Worm (Caenorhabditis elegans) whole organism, late embryonic: ENCODE results near the gene T24A6.7.
"Not testable (repeated sequence)": the region's sequence is repeated elsewhere in the genome, so short reads cannot be mapped to it uniquely, and the experiment has no call there.

ENCODE experiments used
- C08G9.2 ChIP-seq: sonication (generic microtip); optimal IDR thresholded peaks from 2 replicates; lab custom pipeline; 2016; ENCODE audit warnings: mild to moderate bottlenecking, missing genetic modification characterization, moderate library complexity, missing compliant biosample characterization
- C38D4.7 ChIP-seq: fragments of 200-800 bp; sonication (Bioruptor generic); optimal IDR thresholded peaks from 2 replicates; lab custom pipeline; 2018; ENCODE audit warnings: mild to moderate bottlenecking, missing genetic modification characterization, moderate library complexity, missing compliant biosample characterization
- K09A11.1 ChIP-seq: sonication (generic microtip); optimal IDR thresholded peaks from 2 replicates; lab custom pipeline; 2017; ENCODE audit warnings: antibody characterized with exemption, mild to moderate bottlenecking, missing genetic modification characterization, missing compliant biosample characterization; ENCODE audit not compliant: insufficient read depth
- Y22D7AL.16 ChIP-seq: sonication (generic microtip); optimal IDR thresholded peaks from 2 replicates; lab custom pipeline; 2016; ENCODE audit warnings: missing genetic modification characterization, missing compliant biosample characterization
- ahr-1 ChIP-seq: sonication (generic microtip); optimal IDR thresholded peaks from 2 replicates; lab custom pipeline; 2016; ENCODE audit warnings: missing genetic modification characterization, missing compliant biosample characterization
- ceh-14 ChIP-seq: sonication (generic microtip); optimal IDR thresholded peaks from 2 replicates; lab custom pipeline; 2016; ENCODE audit warnings: missing genotype, missing genetic modification characterization, missing compliant biosample characterization
- ceh-18 ChIP-seq: sonication (generic microtip); optimal IDR thresholded peaks from 2 replicates; lab custom pipeline; 2016; ENCODE audit warnings: missing genetic modification characterization, missing compliant biosample characterization
- ceh-19 ChIP-seq: fragments of 200-800 bp; sonication (Bioruptor generic); optimal IDR thresholded peaks from 2 replicates; lab custom pipeline; 2018; ENCODE audit warnings: mild to moderate bottlenecking, missing genetic modification characterization, missing compliant biosample characterization
- ceh-2 ChIP-seq: sonication (generic microtip); optimal IDR thresholded peaks from 2 replicates; lab custom pipeline; 2016; ENCODE audit warnings: missing genotype, missing genetic modification characterization, missing compliant biosample characterization
- ceh-22 ChIP-seq: sonication (generic microtip); optimal IDR thresholded peaks from 2 replicates; lab custom pipeline; 2017; ENCODE audit warnings: missing biosample characterization, missing genetic modification characterization
- ceh-30 ChIP-seq: fragments of 150-350 bp; optimal IDR thresholded peaks from 2 replicates; lab custom pipeline; 2014; ENCODE audit warnings: missing biosample characterization, missing genetic modification characterization
- ceh-31 ChIP-seq: sonication (generic microtip); optimal IDR thresholded peaks from 2 replicates; lab custom pipeline; 2016; ENCODE audit warnings: missing genetic modification characterization, missing compliant biosample characterization
- ceh-45 ChIP-seq: fragments of 200-800 bp; sonication (Bioruptor generic); IDR thresholded peaks from 2 replicates; pipeline ENCODE4 v1.3.6; 2022; ENCODE audit warnings: missing genetic modification reagents, missing genetic modification characterization, missing compliant biosample characterization
- dmd-4 ChIP-seq: sonication (generic microtip); optimal IDR thresholded peaks from 2 replicates; lab custom pipeline; 2016; ENCODE audit warnings: borderline replicate concordance, missing genetic modification characterization, missing compliant biosample characterization
- elt-2 ChIP-seq: sonication (generic microtip); optimal IDR thresholded peaks from 2 replicates; lab custom pipeline; 2016; ENCODE audit warnings: missing genetic modification reagents, missing genetic modification characterization, missing compliant biosample characterization
- eyg-1 ChIP-seq: sonication (generic microtip); optimal IDR thresholded peaks from 2 replicates; lab custom pipeline; 2016; ENCODE audit warnings: missing genotype, missing genetic modification characterization, missing compliant biosample characterization
- fax-1 ChIP-seq: sonication (generic microtip); optimal IDR thresholded peaks from 2 replicates; lab custom pipeline; 2016; ENCODE audit warnings: missing genotype, missing genetic modification characterization, missing compliant biosample characterization
- fkh-10 ChIP-seq: fragments of 150-350 bp; optimal IDR thresholded peaks from 2 replicates; lab custom pipeline; 2014; ENCODE audit warnings: missing biosample characterization, missing genetic modification reagents, missing genetic modification characterization
- fkh-6 ChIP-seq: sonication (generic microtip); optimal IDR thresholded peaks from 2 replicates; lab custom pipeline; 2016; ENCODE audit warnings: missing genetic modification characterization, missing compliant biosample characterization
- gmeb-2 ChIP-seq: sonication (generic microtip); optimal IDR thresholded peaks from 2 replicates; lab custom pipeline; 2016; ENCODE audit warnings: missing genetic modification characterization, inconsistent platforms, missing compliant biosample characterization
- hlh-30 ChIP-seq: sonication (generic microtip); optimal IDR thresholded peaks from 2 replicates; lab custom pipeline; 2017; ENCODE audit warnings: antibody characterized with exemption, missing genetic modification characterization, missing compliant biosample characterization; ENCODE audit not compliant: insufficient read depth
- hlh-6 ChIP-seq: sonication (generic microtip); optimal IDR thresholded peaks from 2 replicates; lab custom pipeline; 2016; ENCODE audit warnings: missing genotype, missing genetic modification characterization, missing compliant biosample characterization
- hlh-8 ChIP-seq: sonication (generic microtip); optimal IDR thresholded peaks from 2 replicates; lab custom pipeline; 2016; ENCODE audit warnings: missing genotype, missing genetic modification characterization, missing compliant biosample characterization
- lim-6 ChIP-seq: sonication (generic microtip); optimal IDR thresholded peaks from 2 replicates; lab custom pipeline; 2016; ENCODE audit warnings: missing genetic modification characterization, missing compliant biosample characterization
- lin-11 ChIP-seq: fragments of 200-800 bp; sonication (Bioruptor generic); optimal IDR thresholded peaks from 2 replicates; lab custom pipeline; 2018; ENCODE audit warnings: mild to moderate bottlenecking, missing genetic modification characterization, missing compliant biosample characterization
- madf-2 ChIP-seq: sonication (generic microtip); optimal IDR thresholded peaks from 2 replicates; lab custom pipeline; 2017; ENCODE audit warnings: missing genetic modification characterization, missing compliant biosample characterization
- nfya-1 ChIP-seq: sonication (generic microtip); optimal IDR thresholded peaks from 2 replicates; lab custom pipeline; 2017; ENCODE audit warnings: missing genetic modification characterization, mild to moderate bottlenecking, missing compliant biosample characterization, antibody characterized with exemption, moderate library complexity
- npax-4 ChIP-seq: sonication (generic microtip); optimal IDR thresholded peaks from 2 replicates; lab custom pipeline; 2016; ENCODE audit warnings: missing genetic modification characterization, missing compliant biosample characterization
- pax-1 ChIP-seq: fragments of 150-350 bp; optimal IDR thresholded peaks from 2 replicates; lab custom pipeline; 2014; ENCODE audit warnings: missing biosample characterization, missing genetic modification characterization
- pha-2 ChIP-seq: sonication (generic microtip); optimal IDR thresholded peaks from 2 replicates; lab custom pipeline; 2017; ENCODE audit warnings: mild to moderate bottlenecking, missing genetic modification characterization, missing compliant biosample characterization
- pha-4 ChIP-seq: fragments of 150-350 bp; optimal IDR thresholded peaks from 2 replicates; lab custom pipeline; 2018; ENCODE audit warnings: missing biosample characterization, missing genetic modification reagents, missing genetic modification characterization
- pqm-1 ChIP-seq: sonication (generic microtip); optimal IDR thresholded peaks from 2 replicates; lab custom pipeline; 2016; ENCODE audit warnings: missing genetic modification characterization, missing compliant biosample characterization
- ref-2 ChIP-seq: sonication (generic microtip); optimal IDR thresholded peaks from 2 replicates; lab custom pipeline; 2016; ENCODE audit warnings: missing genetic modification characterization, missing compliant biosample characterization
- rnt-1 ChIP-seq: sonication (generic microtip); optimal IDR thresholded peaks from 2 replicates; lab custom pipeline; 2016; ENCODE audit warnings: missing genetic modification characterization, missing compliant biosample characterization
- sdc-2 ChIP-seq: sonication (generic microtip); optimal IDR thresholded peaks from 2 replicates; lab custom pipeline; 2016; ENCODE audit warnings: missing genotype, missing genetic modification characterization, missing compliant biosample characterization
- tbx-7 ChIP-seq: sonication (generic microtip); optimal IDR thresholded peaks from 2 replicates; lab custom pipeline; 2016; ENCODE audit warnings: missing genotype, missing genetic modification characterization, missing compliant biosample characterization
- unc-42 ChIP-seq: sonication (generic microtip); optimal IDR thresholded peaks from 2 replicates; lab custom pipeline; 2016; ENCODE audit warnings: missing genotype, missing genetic modification characterization, missing compliant biosample characterization
- zip-5 ChIP-seq: sonication (generic microtip); optimal IDR thresholded peaks from 2 replicates; lab custom pipeline; 2016; ENCODE audit warnings: missing genetic modification characterization, missing compliant biosample characterization
- ztf-16 ChIP-seq: sonication (generic microtip); optimal IDR thresholded peaks from 2 replicates; lab custom pipeline; 2017; ENCODE audit warnings: missing genetic modification characterization, missing compliant biosample characterization

T24A6.7 gene

ce11 chrV:3506252-3506651, 18.8 kb upstream of the T24A6.7 start, which contains the start of gene ugt-64:
TSS of gene ugt-64 (minus strand) at chrV:3506352.
- TF ChIP-seq pax-1; ceh-2; nfya-1 (tag; lab: Kevin White, UChicago): not testable (repeated sequence)

- no peak for TF ChIP-seq C38D4.7 (GFP tag; lab: Kevin White, UChicago)
- TF ChIP-seq fax-1: no peak
- no peak for TF ChIP-seq rnt-1 (tag; lab: Kevin White, UChicago)
- no peak for TF ChIP-seq pax-1
- TF ChIP-seq dmd-4 (tag; lab: Kevin White, UChicago): no peak
- no peak for TF ChIP-seq ceh-22 (tag; lab: Kevin White, UChicago)
- no peak for TF ChIP-seq ceh-30 (tag; lab: Kevin White, UChicago)
- TF ChIP-seq sdc-2 (tag; lab: Kevin White, UChicago): no peak
Observed at ce11 chrV:3507691-3508090, 17.4 kb upstream of the T24A6.7 start, which contains the start of gene str-225. TSS of gene str-225 (plus strand) at chrV:3507822.

ce11 chrV:3509878-3510277, 15.2 kb upstream of the T24A6.7 start, which contains the start of gene str-228:
TSS of gene str-228 (plus strand) at chrV:3510178.
- TF ChIP-seq madf-2 (no peak), ceh-45 (no peak), ceh-19 (GFP tag; lab: Kevin White, UChicago) (no peak), C08G9.2 (tag; lab: Kevin White, UChicago) (no peak), elt-2 (tag; lab: Kevin White, UChicago) (no peak), ztf-16 (tag; lab: Kevin White, UChicago) (no peak)

ce11 chrV:3512381-3512780, 12.7 kb upstream of the T24A6.7 start, which contains the start of gene str-226:
TSS of gene str-226 (plus strand) at chrV:3512681.
- TF ChIP-seq ceh-19 (GFP tag; lab: Kevin White, UChicago) (no peak), Y22D7AL.16 (tag; lab: Kevin White, UChicago) (no peak), npax-4 (tag; lab: Kevin White, UChicago) (no peak), lin-11 (tag; lab: Kevin White, UChicago) (no peak), lim-6 (tag; lab: Kevin White, UChicago) (no peak), unc-42 (tag; lab: Kevin White, UChicago) (no peak), ceh-14 (tag; lab: Kevin White, UChicago) (no peak), fkh-6 (no peak), pqm-1 (no peak), C38D4.7 (GFP tag; lab: Kevin White, UChicago) (no peak), ceh-31 (tag; lab: Kevin White, UChicago) (no peak), nfya-1 (tag; lab: Kevin White, UChicago) (no peak), pha-2 (no peak)

- no peak for TF ChIP-seq zip-5 (tag; lab: Kevin White, UChicago)
- no peak for TF ChIP-seq ceh-18 (tag; lab: Kevin White, UChicago)
- no peak for TF ChIP-seq nfya-1 (tag; lab: Kevin White, UChicago)
- TF ChIP-seq tbx-7: no peak
- TF ChIP-seq npax-4 (tag; lab: Kevin White, UChicago): no peak
- TF ChIP-seq K09A11.1 (tag; lab: Kevin White, UChicago): no peak
- TF ChIP-seq hlh-8: no peak
- no peak for TF ChIP-seq fkh-10 (GFP tag; lab: Kevin White, UChicago)
- TF ChIP-seq ref-2 (tag; lab: Kevin White, UChicago): no peak
- no peak for TF ChIP-seq gmeb-2 (tag; lab: Kevin White, UChicago)
- TF ChIP-seq hlh-6 (tag; lab: Kevin White, UChicago): no peak
- TF ChIP-seq eyg-1 (tag; lab: Kevin White, UChicago): no peak
- no peak for TF ChIP-seq unc-42 (tag; lab: Kevin White, UChicago)
- no peak for TF ChIP-seq dmd-4 (tag; lab: Kevin White, UChicago)
- TF ChIP-seq ahr-1 (tag; lab: Kevin White, UChicago): no peak
- no peak for TF ChIP-seq pha-4
- no peak for TF ChIP-seq hlh-30
- no peak for TF ChIP-seq rnt-1 (tag; lab: Kevin White, UChicago)
- TF ChIP-seq, all 69 proteins: peak for 0
Observed at ce11 chrV:3517889-3518288, 7.2 kb upstream of the T24A6.7 start, which contains the start of gene str-227. TSS of gene str-227 (plus strand) at chrV:3518189.
